Worm (Caenorhabditis elegans) whole organism, L3 larva: ENCODE results near the gene coq-6.

ENCODE experiments used
- R02D3.7 ChIP-seq: fragments of 150-350 bp; optimal IDR thresholded peaks from 2 replicates; lab custom pipeline; 2014; ENCODE audit warnings: missing biosample characterization, missing genetic modification characterization
- ZK546.5 ChIP-seq: sonication (generic microtip); optimal IDR thresholded peaks from 2 replicates; lab custom pipeline; 2017; ENCODE audit warnings: missing biosample characterization, missing genetic modification characterization
- ama-1 ChIP-seq: fragments of 150-350 bp; optimal IDR thresholded peaks from 2 replicates; lab custom pipeline; 2018
- ceh-16 ChIP-seq: sonication (generic microtip); optimal IDR thresholded peaks from 2 replicates; lab custom pipeline; 2017; ENCODE audit warnings: missing biosample characterization, missing genetic modification characterization
- ceh-82 ChIP-seq: fragments of 150-350 bp; optimal IDR thresholded peaks from 2 replicates; lab custom pipeline; 2014; ENCODE audit warnings: missing biosample characterization, missing genetic modification characterization
- ceh-9 ChIP-seq: sonication (generic microtip); optimal IDR thresholded peaks from 2 replicates; lab custom pipeline; 2018; ENCODE audit warnings: missing biosample characterization, missing genetic modification characterization
- egl-27 ChIP-seq: sonication (generic microtip); optimal IDR thresholded peaks from 4 replicates; lab custom pipeline; 2017; ENCODE audit warnings: missing biosample characterization, missing genetic modification reagents, missing genetic modification characterization
- elt-1 ChIP-seq: fragments of 150-350 bp; optimal IDR thresholded peaks from 2 replicates; lab custom pipeline; 2014; ENCODE audit warnings: missing biosample characterization, missing genetic modification characterization
- elt-2 ChIP-seq: sonication (generic microtip); optimal IDR thresholded peaks from 2 replicates; lab custom pipeline; 2016; ENCODE audit warnings: missing genetic modification reagents, mild to moderate bottlenecking, missing genetic modification characterization, missing compliant biosample characterization
- elt-3 ChIP-seq, 3 experiments: fragments of 150-350 bp in 1 of 3; sonication (generic microtip) in 2 of 3; optimal IDR thresholded peaks; 2 replicates in 2 of 3; 4 replicates in 1 of 3; lab custom pipeline; 2014 to 2017; ENCODE audit warnings: missing biosample characterization in 3 of 3, missing genetic modification characterization in 3 of 3
- fkh-10 ChIP-seq: sonication (generic microtip); optimal IDR thresholded peaks from 2 replicates; lab custom pipeline; 2017; ENCODE audit warnings: missing biosample characterization, missing genetic modification reagents, missing genetic modification characterization
- fkh-2 ChIP-seq: fragments of 150-350 bp; optimal IDR thresholded peaks from 2 replicates; lab custom pipeline; 2014; ENCODE audit warnings: missing biosample characterization, missing genetic modification reagents, missing genetic modification characterization
- hmg-11 ChIP-seq: sonication (generic microtip); optimal IDR thresholded peaks from 2 replicates; lab custom pipeline; 2016; ENCODE audit warnings: missing genetic modification characterization, missing compliant biosample characterization
- lin-15B ChIP-seq: fragments of 150-350 bp; optimal IDR thresholded peaks from 2 replicates; lab custom pipeline; 2014; ENCODE audit warnings: missing biosample characterization, missing genetic modification characterization
- lin-39 ChIP-seq: fragments of 150-350 bp; optimal IDR thresholded peaks from 2 replicates; lab custom pipeline; 2018; ENCODE audit warnings: missing biosample characterization, missing genetic modification reagents, missing genetic modification characterization
- lsy-12 ChIP-seq: sonication (generic microtip); optimal IDR thresholded peaks from 2 replicates; lab custom pipeline; 2016; ENCODE audit warnings: mild to moderate bottlenecking, missing genetic modification characterization, missing compliant biosample characterization
- mdl-1 ChIP-seq: fragments of 150-350 bp; optimal IDR thresholded peaks from 2 replicates; lab custom pipeline; 2014; ENCODE audit warnings: missing biosample characterization, missing genetic modification characterization
- mml-1 ChIP-seq: fragments of 150-350 bp; sonication (generic microtip); optimal IDR thresholded peaks from 3 replicates; lab custom pipeline; 2014; ENCODE audit warnings: missing biosample characterization, missing genetic modification characterization
- nfya-1 ChIP-seq: sonication (generic microtip); optimal IDR thresholded peaks from 2 replicates; lab custom pipeline; 2017; ENCODE audit warnings: missing genetic modification characterization, mild to moderate bottlenecking, missing compliant biosample characterization, antibody characterized with exemption, moderate library complexity; ENCODE audit not compliant: insufficient read depth
- nhr-11 ChIP-seq: fragments of 150-350 bp; optimal IDR thresholded peaks from 2 replicates; lab custom pipeline; 2014; ENCODE audit warnings: missing biosample characterization, missing genetic modification characterization
- nhr-23 ChIP-seq: fragments of 150-350 bp; optimal IDR thresholded peaks from 2 replicates; lab custom pipeline; 2014; ENCODE audit warnings: missing biosample characterization, missing genetic modification reagents, missing genetic modification characterization
- nhr-237 ChIP-seq: fragments of 150-350 bp; optimal IDR thresholded peaks from 2 replicates; lab custom pipeline; 2014; ENCODE audit warnings: missing biosample characterization, missing genetic modification characterization
- nhr-25 ChIP-seq: sonication (generic microtip); optimal IDR thresholded peaks from 2 replicates; lab custom pipeline; 2017; ENCODE audit warnings: missing biosample characterization, missing genetic modification characterization
- nhr-28 ChIP-seq: fragments of 150-350 bp; optimal IDR thresholded peaks from 2 replicates; lab custom pipeline; 2014; ENCODE audit warnings: missing biosample characterization, missing genetic modification characterization
- nhr-43 ChIP-seq: sonication (generic microtip); optimal IDR thresholded peaks from 2 replicates; lab custom pipeline; 2016; ENCODE audit warnings: mild to moderate bottlenecking, missing genetic modification characterization, missing compliant biosample characterization; ENCODE audit not compliant: poor library complexity, severe bottlenecking
- nhr-76 ChIP-seq: fragments of 150-350 bp; sonication (generic microtip); optimal IDR thresholded peaks from 5 replicates; lab custom pipeline; 2014; ENCODE audit warnings: missing biosample characterization, missing genetic modification characterization
- nhr-77 ChIP-seq: fragments of 150-350 bp; optimal IDR thresholded peaks from 2 replicates; lab custom pipeline; 2014; ENCODE audit warnings: missing biosample characterization, missing genetic modification characterization
- pha-4 ChIP-seq: fragments of 150-350 bp; optimal IDR thresholded peaks from 2 replicates; lab custom pipeline; 2014; ENCODE audit warnings: missing biosample characterization, missing genetic modification reagents, missing genetic modification characterization
- pqm-1 ChIP-seq: fragments of 150-350 bp; optimal IDR thresholded peaks from 2 replicates; lab custom pipeline; 2017; ENCODE audit warnings: missing biosample characterization, missing genetic modification characterization, inconsistent platforms
- sea-2 ChIP-seq: fragments of 150-350 bp; sonication (generic microtip); optimal IDR thresholded peaks from 4 replicates; lab custom pipeline; 2014; ENCODE audit warnings: missing biosample characterization, missing genetic modification reagents, missing genetic modification characterization
- snpc-4 ChIP-seq: fragments of 150-350 bp; optimal IDR thresholded peaks from 2 replicates; lab custom pipeline; 2014; ENCODE audit warnings: missing biosample characterization, missing genetic modification characterization
- unc-39 ChIP-seq: sonication (generic microtip); optimal IDR thresholded peaks from 4 replicates; lab custom pipeline; 2017; ENCODE audit warnings: missing biosample characterization, missing genetic modification characterization
- unc-62 ChIP-seq: fragments of 150-350 bp; sonication (generic microtip); optimal IDR thresholded peaks from 4 replicates; lab custom pipeline; 2014; ENCODE audit warnings: missing biosample characterization, missing genetic modification reagents, missing genetic modification characterization

The coq-6 gene

DNA sequence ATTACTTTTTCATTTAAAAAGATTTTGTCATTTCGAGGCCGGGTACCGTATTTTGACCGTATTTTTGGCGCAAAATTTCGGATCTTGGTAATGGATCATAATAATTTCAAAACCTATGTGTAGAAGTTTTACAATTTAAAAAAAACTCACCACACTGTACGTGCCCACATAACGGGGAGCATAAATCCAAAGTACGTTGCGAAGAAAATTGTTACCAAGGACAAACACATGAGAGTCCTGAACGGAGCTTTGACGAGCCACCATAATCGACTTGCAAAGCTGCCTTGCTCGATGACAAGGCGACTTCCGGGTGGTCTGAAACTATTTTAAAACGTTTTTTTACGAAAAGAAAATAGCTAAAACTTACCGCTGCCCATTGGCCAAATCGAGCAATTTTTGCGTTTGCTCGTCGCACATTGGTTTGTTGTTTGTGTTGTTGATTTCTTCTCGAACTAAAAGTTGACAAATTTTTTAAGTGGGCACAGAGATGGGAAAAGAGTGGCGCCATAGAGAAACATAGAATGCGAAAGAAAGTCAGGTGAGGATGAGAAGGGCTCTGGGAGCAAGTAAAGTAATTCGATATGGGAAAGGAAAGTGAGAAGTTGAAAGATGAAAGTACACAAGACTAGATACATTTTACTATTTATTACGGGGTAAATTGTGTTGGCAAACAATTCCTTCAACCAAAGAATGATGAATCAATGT is 3.8 kb upstream of the coq-6 start:
- TF ChIP-seq nfya-1 (tag; lab: Kevin White, UChicago) (peak; percentile 3), nhr-77 (tag; lab: Kevin White, UChicago) (no peak), nhr-28 (tag; lab: Kevin White, UChicago) (no peak), pha-4 (tag; lab: Kevin White, UChicago) (peak; percentile 70)

DNA sequence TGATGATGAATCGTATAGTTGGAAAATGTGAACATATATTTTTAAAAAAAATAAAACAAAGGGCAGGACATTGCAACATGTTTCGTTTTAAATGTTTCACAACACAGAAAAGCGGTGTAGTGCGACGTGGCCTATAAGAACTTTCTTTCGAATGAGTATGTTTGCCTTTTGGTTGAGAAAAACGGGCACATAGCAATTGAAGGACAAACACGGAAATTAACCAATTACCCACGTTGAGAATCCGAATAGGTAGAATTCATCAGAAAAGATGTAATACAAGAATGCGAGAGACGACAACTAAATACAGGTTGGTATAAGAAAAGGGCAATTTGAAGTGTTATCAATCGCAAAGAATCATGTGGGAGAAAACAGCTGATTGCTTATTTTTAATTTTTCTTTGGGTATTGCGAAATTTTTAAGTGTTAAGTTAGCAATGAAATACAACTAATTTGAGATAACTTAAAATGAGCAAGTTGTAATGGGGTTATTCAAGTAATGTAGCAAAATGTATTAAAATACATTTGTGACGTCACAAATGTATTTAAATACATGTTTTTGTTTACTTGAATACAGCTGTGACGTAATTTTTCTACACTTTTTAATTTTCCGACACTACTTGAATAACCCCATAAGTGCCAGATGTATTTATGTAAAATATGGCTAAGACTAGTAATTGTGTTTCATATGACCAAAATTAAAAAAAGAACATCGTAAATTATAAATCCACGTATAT is 3.1 kb upstream of the coq-6 start, which contains the start of gene acl-14:
acl-14 (minus strand) TSS at position 316 of the 733 bp plus-strand sequence.
- TF ChIP-seq unc-62 (GFP tag; lab: Kevin White, UChicago): no peak
- TF ChIP-seq elt-2 (tag; lab: Kevin White, UChicago): peak; percentile 20
- TF ChIP-seq elt-1 (tag; lab: Kevin White, UChicago): no peak
- TF ChIP-seq ama-1 (lab: Kevin White, UChicago): no peak
- no peak for TF ChIP-seq fkh-10 (GFP tag; lab: Kevin White, UChicago)
- no peak for TF ChIP-seq hmg-11
- peak; percentile 26 for TF ChIP-seq nhr-43 (tag; lab: Kevin White, UChicago)

DNA sequence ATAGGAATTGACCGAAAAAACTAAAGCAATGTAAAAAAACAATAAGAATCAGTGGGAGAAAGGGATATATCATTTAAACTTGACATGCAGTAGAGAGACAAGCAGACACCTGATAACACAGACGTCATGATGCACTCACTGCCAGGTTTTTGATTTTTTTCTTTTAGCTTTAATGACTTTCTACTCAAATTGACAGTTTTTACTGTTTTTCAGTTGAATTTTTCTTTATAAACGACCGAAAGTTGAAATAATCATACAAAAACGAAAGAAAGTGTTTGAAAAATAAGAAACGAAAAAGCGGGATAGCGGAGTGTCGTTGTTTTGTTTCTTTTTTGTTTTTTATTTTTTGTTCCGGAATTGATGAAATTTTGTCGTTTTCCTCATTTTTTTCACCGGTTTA is 2.3 kb upstream of the coq-6 start, which contains the start of gene ucp-4:
ucp-4 (plus strand) TSS at position 83 of the 400 bp plus-strand sequence.
- no peak for TF ChIP-seq hmg-11
- TF ChIP-seq sea-2 (GFP tag; lab: Kevin White, UChicago): no peak
- TF ChIP-seq elt-2 (tag; lab: Kevin White, UChicago): no peak
- TF ChIP-seq R02D3.7: no peak
- TF ChIP-seq pha-4 (tag; lab: Kevin White, UChicago): peak; percentile 25
- TF ChIP-seq, all 47 proteins: peak for 1

DNA sequence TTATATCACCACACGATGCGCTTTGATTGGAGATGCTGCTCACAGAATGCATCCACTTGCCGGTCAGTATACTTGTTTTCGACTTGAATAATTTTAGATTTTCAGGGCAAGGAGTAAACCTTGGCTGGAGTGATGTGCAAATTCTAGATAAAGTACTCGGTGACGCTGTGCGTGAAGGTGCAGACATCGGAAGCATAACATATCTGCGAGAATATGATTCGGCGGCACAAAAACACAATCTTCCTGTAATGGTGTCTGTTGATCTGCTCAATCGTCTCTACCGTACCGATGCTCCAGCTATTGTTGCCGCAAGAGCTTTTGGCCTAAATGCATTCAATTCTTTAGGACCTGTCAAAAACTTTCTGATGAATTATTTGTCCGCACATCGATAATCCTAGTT is 1.9 kb downstream of the coq-6 start:
- no peak for TF ChIP-seq elt-1 (tag; lab: Kevin White, UChicago)
- TF ChIP-seq nhr-23 (tag; lab: Kevin White, UChicago): peak; percentile 49
- peak; percentile 45 for TF ChIP-seq nhr-25 (tag; lab: Kevin White, UChicago)
- peak; percentile 99 for TF ChIP-seq ama-1 (lab: Kevin White, UChicago)
- no peak for TF ChIP-seq mdl-1 (tag; lab: Kevin White, UChicago)
- peak; percentile 43 for TF ChIP-seq elt-2 (tag; lab: Kevin White, UChicago)
- TF ChIP-seq ceh-82 (tag; lab: Kevin White, UChicago): no peak
- TF ChIP-seq nhr-43 (tag; lab: Kevin White, UChicago): peak; percentile 75
- TF ChIP-seq lsy-12 (tag; lab: Kevin White, UChicago): peak; percentile 78
- no peak for TF ChIP-seq mml-1

DNA sequence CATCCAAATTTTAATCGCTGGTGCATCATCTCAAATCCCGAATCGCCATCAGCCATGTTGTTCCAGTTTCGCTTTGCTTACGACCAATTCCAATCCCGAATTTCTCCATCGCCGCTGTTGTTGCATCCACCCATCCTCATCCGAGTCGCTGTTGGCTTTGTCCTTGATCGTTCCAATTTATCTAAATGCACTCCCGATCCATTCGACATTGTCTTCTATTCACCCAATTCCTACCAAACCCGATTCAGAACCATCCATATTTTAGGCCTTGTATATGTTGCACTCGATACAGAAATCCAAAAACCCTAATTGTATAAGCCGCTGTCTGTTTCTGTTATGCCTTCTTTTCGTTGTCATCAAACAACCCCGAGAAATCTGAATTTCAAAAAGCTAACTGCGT is 3.8 kb downstream of the coq-6 start:
- TF ChIP-seq fkh-10 (GFP tag; lab: Kevin White, UChicago): no peak
- TF ChIP-seq lin-39 (tag; lab: Kevin White, UChicago): no peak
- TF ChIP-seq lin-15B: no peak
- no peak for TF ChIP-seq nhr-77 (tag; lab: Kevin White, UChicago)
- TF ChIP-seq ceh-16 (tag; lab: Kevin White, UChicago): no peak
- TF ChIP-seq nhr-237: no peak
- TF ChIP-seq fkh-2 (tag; lab: Kevin White, UChicago): no peak
- TF ChIP-seq nhr-23 (tag; lab: Kevin White, UChicago): no peak
- peak; percentile 3 for TF ChIP-seq elt-2 (tag; lab: Kevin White, UChicago)
- no peak for TF ChIP-seq nhr-11 (tag; lab: Kevin White, UChicago)
- TF ChIP-seq mdl-1 (tag; lab: Kevin White, UChicago): no peak
- peak; percentile 28 for TF ChIP-seq nhr-43 (tag; lab: Kevin White, UChicago)
- no peak for TF ChIP-seq ceh-82 (tag; lab: Kevin White, UChicago)
- TF ChIP-seq mml-1: no peak
- no peak for TF ChIP-seq snpc-4 (tag; lab: Kevin White, UChicago)
- TF ChIP-seq ZK546.5 (tag; lab: Kevin White, UChicago): no peak
- no peak for TF ChIP-seq nhr-76 (tag; lab: Kevin White, UChicago)
- TF ChIP-seq pqm-1 (tag; lab: Kevin White, UChicago): no peak
- no peak for TF ChIP-seq unc-39
- TF ChIP-seq egl-27 (tag; lab: Kevin White, UChicago): no peak
- TF ChIP-seq nhr-25 (tag; lab: Kevin White, UChicago): peak; percentile 47
- TF ChIP-seq ceh-9: no peak
- TF ChIP-seq elt-3 (tag; optimal IDR thresholded peaks at IDR 0.05; lab: Kevin White, UChicago): no peak
